Worm (Caenorhabditis elegans) whole organism, L3 larva: Measurements from ENCODE around the gene tsp-9.

Source experiments
- ama-1 ChIP-seq: fragments of 150-350 bp; optimal IDR thresholded peaks from 2 replicates; lab custom pipeline; 2018
- daf-12 ChIP-seq: fragments of 150-350 bp; optimal IDR thresholded peaks from 2 replicates; lab custom pipeline; 2014; ENCODE audit warnings: missing biosample characterization, missing genetic modification reagents, missing genetic modification characterization
- egl-27 ChIP-seq: sonication (generic microtip); optimal IDR thresholded peaks from 4 replicates; lab custom pipeline; 2017; ENCODE audit warnings: missing biosample characterization, missing genetic modification reagents, missing genetic modification characterization
- fkh-10 ChIP-seq: sonication (generic microtip); optimal IDR thresholded peaks from 2 replicates; lab custom pipeline; 2017; ENCODE audit warnings: missing biosample characterization, missing genetic modification reagents, missing genetic modification characterization
- fkh-2 ChIP-seq: fragments of 150-350 bp; optimal IDR thresholded peaks from 2 replicates; lab custom pipeline; 2014; ENCODE audit warnings: missing biosample characterization, missing genetic modification reagents, missing genetic modification characterization
- jun-1 ChIP-seq: fragments of 150-350 bp; optimal IDR thresholded peaks from 2 replicates; lab custom pipeline; 2014; ENCODE audit warnings: missing biosample characterization, missing genetic modification reagents, missing genetic modification characterization
- lin-15B ChIP-seq: fragments of 150-350 bp; optimal IDR thresholded peaks from 2 replicates; lab custom pipeline; 2014; ENCODE audit warnings: missing biosample characterization, missing genetic modification characterization
- nhr-11 ChIP-seq: fragments of 150-350 bp; optimal IDR thresholded peaks from 2 replicates; lab custom pipeline; 2014; ENCODE audit warnings: missing biosample characterization, missing genetic modification characterization
- nhr-23 ChIP-seq: fragments of 150-350 bp; optimal IDR thresholded peaks from 2 replicates; lab custom pipeline; 2014; ENCODE audit warnings: missing biosample characterization, missing genetic modification reagents, missing genetic modification characterization
- nhr-77 ChIP-seq: fragments of 150-350 bp; optimal IDR thresholded peaks from 2 replicates; lab custom pipeline; 2014; ENCODE audit warnings: missing biosample characterization, missing genetic modification characterization
- pha-4 ChIP-seq: fragments of 150-350 bp; optimal IDR thresholded peaks from 2 replicates; lab custom pipeline; 2014; ENCODE audit warnings: missing biosample characterization, missing genetic modification reagents, missing genetic modification characterization
- snpc-4 ChIP-seq: fragments of 150-350 bp; optimal IDR thresholded peaks from 2 replicates; lab custom pipeline; 2014; ENCODE audit warnings: missing biosample characterization, missing genetic modification characterization
- ztf-4 ChIP-seq: fragments of 150-350 bp; optimal IDR thresholded peaks from 2 replicates; lab custom pipeline; 2014; ENCODE audit warnings: missing biosample characterization, missing genetic modification characterization

DNA sequence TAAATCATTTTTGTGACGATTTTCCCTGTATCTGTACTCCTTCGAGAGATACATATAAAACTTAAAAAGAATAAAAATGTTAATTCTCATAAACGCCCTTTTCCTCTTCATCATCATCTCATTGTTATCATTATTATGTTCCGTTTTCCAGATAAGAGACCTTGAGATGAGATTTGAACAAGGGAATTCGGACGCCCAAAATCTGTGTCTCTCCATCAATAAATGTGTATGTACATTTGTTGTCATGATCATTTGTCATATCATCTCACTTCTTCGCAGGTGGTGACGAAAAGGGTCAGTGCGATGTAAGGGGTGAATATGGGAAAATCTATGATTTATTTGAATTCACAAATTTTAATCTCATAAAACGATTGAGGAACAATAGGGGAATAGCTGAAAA lies 13.7 kb upstream of the tsp-9 start:
- TF ChIP-seq jun-1 = no peak
- no peak for TF ChIP-seq nhr-77 (tag; lab: Kevin White, UChicago)
- TF ChIP-seq fkh-2 = no peak
- TF ChIP-seq ztf-4 (tag; lab: Kevin White, UChicago) = no peak
- TF ChIP-seq pha-4 (tag; lab: Kevin White, UChicago) = no peak
- no peak for TF ChIP-seq egl-27
- TF ChIP-seq lin-15B (tag; lab: Kevin White, UChicago) = no peak
- TF ChIP-seq snpc-4 = no peak
- no peak for TF ChIP-seq ama-1 (lab: Kevin White, UChicago)
- TF ChIP-seq nhr-23 = no peak
- TF ChIP-seq daf-12 (tag; lab: Kevin White, UChicago) = no peak
- TF ChIP-seq nhr-11 = no peak
- no peak for TF ChIP-seq fkh-10 (GFP tag; lab: Kevin White, UChicago)
